Fruit fly (Drosophila melanogaster) whole organism: ENCODE results near the gene Larp4B.

Experiments used
- EcR ChIP-seq, 2 experiments: fragments of >200 bp; optimal IDR thresholded peaks; 2 replicates each; lab custom pipeline; 2017; ENCODE audit warnings: missing biosample characterization in 2 of 2, missing genetic modification characterization in 2 of 2, missing genetic modification reagents in 2 of 2
- usp ChIP-seq: fragments of >200 bp; optimal IDR thresholded peaks from 2 replicates; lab custom pipeline; 2017; ENCODE audit warnings: missing biosample characterization, missing genetic modification characterization, mixed read lengths

dm6 chr3L:3187263-3187662, 37.4 kb upstream of the Larp4B start, which contains the start of gene CG14957:
- TF ChIP-seq EcR (GFP tag; optimal IDR thresholded peaks at IDR 0.05; lab: Kevin White, UChicago) = no peak
- TF ChIP-seq usp = no peak
